Fruit fly (Drosophila melanogaster): ENCODE results near the gene CG4119.

DNA sequence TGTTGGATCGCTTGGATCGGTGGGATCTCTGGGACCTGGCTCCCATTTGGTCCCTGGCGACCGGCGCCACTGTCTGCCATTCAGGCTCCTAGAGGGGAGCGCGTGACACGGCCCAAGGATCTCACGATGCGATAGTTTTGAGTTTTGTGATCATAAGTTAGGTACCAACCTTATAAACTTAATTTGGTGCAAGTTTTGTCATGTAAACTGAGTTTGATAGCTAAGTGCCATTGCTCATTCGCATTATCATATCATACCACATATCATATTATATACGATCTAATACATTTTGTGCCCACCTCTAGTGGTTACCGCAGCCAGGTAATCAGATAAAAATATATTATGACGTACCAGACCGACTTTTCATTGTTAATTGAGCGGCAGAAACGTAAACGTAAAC is 30.1 kb downstream of the CG4119 start:
- TF ChIP-seq psq (optimal IDR thresholded peaks at IDR 0.05) (no peak), Myc (optimal IDR thresholded peaks at IDR 0.05) (no peak), h (optimal IDR thresholded peaks at IDR 0.05) (no peak)

Data from Kc167 (cell line).